Worm (Caenorhabditis elegans) whole organism, young adult: ENCODE results near the gene Y62H9A.11.

Experiments
- ama-1 ChIP-seq, 3 experiments: fragments of 150-350 bp in 1 of 3; sonication (generic microtip) in 2 of 3; optimal IDR thresholded peaks; 2 replicates each; lab custom pipeline; 2014 to 2018; ENCODE audit warnings: missing biosample characterization in 2 of 3, missing genetic modification characterization in 2 of 3, missing genetic modification reagents in 2 of 3
- aptf-3 ChIP-seq: fragments of 200-800 bp; sonication (Bioruptor generic); IDR thresholded peaks from 2 replicates; pipeline ENCODE4 v1.3.6; 2022; ENCODE audit warnings: missing genetic modification characterization, missing compliant biosample characterization
- efl-1 ChIP-seq: fragments of 150-350 bp; optimal IDR thresholded peaks from 2 replicates; lab custom pipeline; 2014; ENCODE audit warnings: missing biosample characterization, missing genetic modification reagents, missing genetic modification characterization
- egl-44 ChIP-seq: fragments of 200-800 bp; sonication (Bioruptor generic); IDR thresholded peaks from 2 replicates; pipeline ENCODE4 v1.3.6; 2022; ENCODE audit warnings: missing genetic modification reagents, missing genetic modification characterization, missing compliant biosample characterization
- egrh-3 ChIP-seq: fragments of 200-800 bp; sonication (Bioruptor generic); IDR thresholded peaks from 2 replicates; pipeline ENCODE4 v1.3.6; 2022; ENCODE audit warnings: missing genetic modification reagents, missing genetic modification characterization, missing compliant biosample characterization
- him-1 ChIP-seq: sonication (generic microtip); optimal IDR thresholded peaks from 2 replicates; lab custom pipeline; 2016; ENCODE audit warnings: missing genotype, missing genetic modification reagents, missing genetic modification characterization, missing compliant biosample characterization
- mcd-1 ChIP-seq: fragments of 200-800 bp; sonication (Bioruptor generic); IDR thresholded peaks from 2 replicates; pipeline ENCODE4 v1.3.6; 2022; ENCODE audit warnings: missing genetic modification reagents, missing genetic modification characterization, missing compliant biosample characterization
- mes-4 ChIP-seq: sonication (generic microtip); optimal IDR thresholded peaks from 2 replicates; lab custom pipeline; 2016; ENCODE audit warnings: missing genotype, missing genetic modification characterization, missing compliant biosample characterization
- sdz-38 ChIP-seq: sonication (generic microtip); optimal IDR thresholded peaks from 2 replicates; lab custom pipeline; 2016; ENCODE audit warnings: missing genotype, missing genetic modification characterization, missing compliant biosample characterization
- snpc-3.4 ChIP-seq: sonication (generic microtip); optimal IDR thresholded peaks from 2 replicates; lab custom pipeline; 2017; ENCODE audit warnings: missing genetic modification characterization, mild to moderate bottlenecking, missing compliant biosample characterization, antibody characterized with exemption, moderate library complexity, missing genotype, missing genetic modification reagents
- somi-1 ChIP-seq: fragments of 200-800 bp; sonication (Bioruptor generic); optimal IDR thresholded peaks from 2 replicates; lab custom pipeline; 2018; ENCODE audit warnings: mild to moderate bottlenecking, missing genetic modification characterization, missing compliant biosample characterization
- unc-130 ChIP-seq: sonication (generic microtip); optimal IDR thresholded peaks from 2 replicates; lab custom pipeline; 2016; ENCODE audit warnings: missing genetic modification reagents, missing genetic modification characterization, missing compliant biosample characterization
- ztf-18 ChIP-seq: sonication (generic microtip); optimal IDR thresholded peaks from 2 replicates; lab custom pipeline; 2016; ENCODE audit warnings: missing genotype, mild to moderate bottlenecking, missing genetic modification characterization, missing compliant biosample characterization

DNA sequence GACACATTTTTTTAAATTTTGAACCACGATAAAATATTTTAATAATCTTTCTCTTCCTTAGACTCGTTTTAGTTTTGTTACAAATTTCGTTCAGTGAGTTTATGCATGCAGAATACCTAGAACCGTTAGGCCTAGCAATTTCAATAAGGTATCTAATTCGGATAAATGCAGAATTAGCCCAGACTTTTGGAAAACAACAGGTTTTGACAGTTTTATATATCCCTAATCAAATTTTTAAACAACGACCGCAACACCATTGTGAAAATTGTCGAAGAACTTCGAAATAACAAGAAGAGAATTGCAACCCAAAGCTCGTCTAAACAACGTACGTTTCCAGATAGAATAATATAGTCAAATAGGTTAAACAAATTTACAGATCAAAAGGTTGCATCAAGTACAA lies 10.8 kb upstream of the Y62H9A.11 start, which contains the start of gene Y62H9A.16:
- TF ChIP-seq egrh-3 (GFP tag; lab: Robert Waterston, UW) = no peak
- TF ChIP-seq ama-1 (optimal IDR thresholded peaks at IDR 0.05; lab: Kevin White, UChicago) = no peak
- no peak for TF ChIP-seq ama-1 (GFP tag; optimal IDR thresholded peaks at IDR 0.05; lab: Kevin White, UChicago)
- no peak for TF ChIP-seq unc-130 (GFP tag; lab: Kevin White, UChicago)
- TF ChIP-seq egl-44 = no peak
- no peak for TF ChIP-seq him-1 (tag; lab: Kevin White, UChicago)
- no peak for TF ChIP-seq snpc-3.4
- TF ChIP-seq mes-4 (tag; lab: Kevin White, UChicago) = no peak
- TF ChIP-seq somi-1 (GFP tag; lab: Kevin White, UChicago) = no peak
- TF ChIP-seq ztf-18 = no peak
- TF ChIP-seq aptf-3 = no peak
- TF ChIP-seq sdz-38 (tag; lab: Kevin White, UChicago) = no peak
- TF ChIP-seq efl-1 = no peak
- TF ChIP-seq mcd-1 (GFP tag; lab: Robert Waterston, UW) = no peak
